Worm (Caenorhabditis elegans) whole organism, young adult: ENCODE results near the gene srx-137.

Experiments used
- athp-1 ChIP-seq: sonication (generic microtip); optimal IDR thresholded peaks from 2 replicates; lab custom pipeline; 2017; ENCODE audit warnings: mild to moderate bottlenecking, missing genetic modification characterization, missing compliant biosample characterization
- attf-5 ChIP-seq: fragments of 200-800 bp; sonication (Bioruptor generic); optimal IDR thresholded peaks from 2 replicates; lab custom pipeline; 2018; ENCODE audit warnings: mild to moderate bottlenecking, missing genetic modification characterization, missing compliant biosample characterization
- him-1 ChIP-seq: sonication (generic microtip); optimal IDR thresholded peaks from 2 replicates; lab custom pipeline; 2016; ENCODE audit warnings: missing genotype, missing genetic modification reagents, missing genetic modification characterization, missing compliant biosample characterization
- nhr-179 ChIP-seq: sonication (generic microtip); optimal IDR thresholded peaks from 2 replicates; lab custom pipeline; 2016; ENCODE audit warnings: mild to moderate bottlenecking, missing genetic modification characterization, missing compliant biosample characterization
- snpc-4 ChIP-seq, 5 experiments: fragments of 150-350 bp in 1 of 5; sonication (generic microtip) in 4 of 5; optimal IDR thresholded peaks; 2 replicates each; lab custom pipeline; 2014 to 2018; ENCODE audit warnings: missing genetic modification characterization in 5 of 5, missing biosample characterization in 3 of 5, antibody characterized with exemption in 2 of 5, mild to moderate bottlenecking in 2 of 5, missing compliant biosample characterization in 2 of 5, missing genotype in 2 of 5, moderate library complexity in 2 of 5, missing genetic modification reagents in 1 of 5

ce11 chrV:13840909-13841308, 21.7 kb upstream of the srx-137 start, which contains the start of gene srx-17:
- TF ChIP-seq attf-5 = no peak
- no peak for TF ChIP-seq athp-1
- no peak for TF ChIP-seq snpc-4 (GFP tag; optimal IDR thresholded peaks at IDR 0.05; lab: Kevin White, UChicago)
- TF ChIP-seq snpc-4 (tag; optimal IDR thresholded peaks at IDR 0.05; lab: Kevin White, UChicago) = no peak
- TF ChIP-seq nhr-179 (tag; lab: Kevin White, UChicago) = no peak
- no peak for TF ChIP-seq him-1 (tag; lab: Kevin White, UChicago)
